Worm (Caenorhabditis elegans) whole organism, young adult: ENCODE data around the gene Y49F6B.2.

Source experiments
- hlh-12 ChIP-seq: sonication (generic microtip); optimal IDR thresholded peaks from 2 replicates; lab custom pipeline; 2016; ENCODE audit warnings: missing genetic modification characterization, missing compliant biosample characterization
- madf-6 ChIP-seq: fragments of 200-800 bp; sonication (Bioruptor generic); IDR thresholded peaks from 2 replicates; pipeline ENCODE4 v1.3.6; 2022; ENCODE audit warnings: missing genetic modification reagents, missing genetic modification characterization, missing compliant biosample characterization
- madf-8 ChIP-seq: fragments of 200-800 bp; sonication (Bioruptor generic); conservative IDR thresholded peaks from 2 replicates; pipeline ENCODE4 v1.3.6; 2022; ENCODE audit warnings: missing genetic modification reagents, missing genetic modification characterization, missing compliant biosample characterization
- nfya-1 ChIP-seq: sonication (generic microtip); optimal IDR thresholded peaks from 2 replicates; lab custom pipeline; 2017; ENCODE audit warnings: antibody characterized with exemption, missing compliant biosample characterization, missing genetic modification characterization, borderline replicate concordance; ENCODE audit not compliant: insufficient read depth
- unc-62 ChIP-seq: fragments of 150-350 bp; optimal IDR thresholded peaks from 2 replicates; lab custom pipeline; 2014; ENCODE audit warnings: missing biosample characterization, missing genetic modification reagents, missing genetic modification characterization
- ztf-25 ChIP-seq: fragments of 200-800 bp; sonication (Bioruptor generic); IDR thresholded peaks from 2 replicates; pipeline ENCODE4 v1.3.6; 2022; ENCODE audit warnings: missing genetic modification reagents, missing genetic modification characterization, missing compliant biosample characterization
- ztf-6 ChIP-seq: fragments of 200-800 bp; sonication (Bioruptor generic); IDR thresholded peaks from 2 replicates; pipeline ENCODE4 v1.3.6; 2022; ENCODE audit warnings: missing genetic modification reagents, missing genetic modification characterization, missing compliant biosample characterization

DNA sequence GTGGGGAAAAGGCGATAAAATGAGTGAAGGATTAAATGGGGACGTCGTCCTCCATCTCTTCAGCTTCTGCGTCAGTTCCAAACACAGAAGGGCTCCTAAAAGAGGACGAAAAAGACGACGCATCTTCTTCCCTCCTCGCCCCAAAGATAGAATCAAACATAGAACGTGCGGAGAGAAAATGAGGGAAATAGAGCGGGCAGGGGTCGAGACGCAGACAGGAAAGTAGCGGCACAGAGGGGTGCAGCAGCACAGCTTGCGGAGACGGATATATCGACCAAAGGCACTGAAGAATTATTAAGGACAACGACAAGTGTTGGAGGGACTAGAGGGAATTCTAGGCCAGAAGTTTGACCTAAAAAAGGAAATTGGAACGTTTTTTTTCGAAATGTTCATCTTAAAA lies 44.5 kb downstream of the Y49F6B.2 start:
- TF ChIP-seq ztf-6 (no peak), unc-62 (GFP tag; lab: Kevin White, UChicago) (no peak), madf-8 (GFP tag; lab: Robert Waterston, UW) (no peak), hlh-12 (tag; lab: Kevin White, UChicago) (no peak), madf-6 (no peak), ztf-25 (GFP tag; lab: Robert Waterston, UW) (no peak), nfya-1 (tag; lab: Kevin White, UChicago) (no peak)
